Worm (Caenorhabditis elegans) whole organism, young adult: ENCODE data around the gene str-226.
"Not testable (repeated sequence)": the region's sequence is repeated elsewhere in the genome, so short reads cannot be mapped to it uniquely, and the experiment has no call there.

ENCODE experiments used
- B0035.1 ChIP-seq: sonication (generic microtip); optimal IDR thresholded peaks from 2 replicates; lab custom pipeline; 2016; ENCODE audit warnings: missing genetic modification characterization, mild to moderate bottlenecking, missing compliant biosample characterization, missing genotype, missing genetic modification reagents
- B0261.1 ChIP-seq: sonication (generic microtip); optimal IDR thresholded peaks from 2 replicates; lab custom pipeline; 2016; ENCODE audit warnings: mild to moderate bottlenecking, missing genetic modification characterization, moderate library complexity, missing compliant biosample characterization
- D2030.7 ChIP-seq: fragments of 200-800 bp; sonication (Bioruptor generic); IDR thresholded peaks from 2 replicates; pipeline ENCODE4 v1.3.6; 2022; ENCODE audit warnings: missing genetic modification reagents, missing genetic modification characterization, missing compliant biosample characterization
- F55B11.4 ChIP-seq: sonication (generic microtip); optimal IDR thresholded peaks from 2 replicates; lab custom pipeline; 2016; ENCODE audit warnings: missing compliant biosample characterization, missing genetic modification characterization, borderline replicate concordance; ENCODE audit not compliant: insufficient read depth
- F57A8.1 ChIP-seq: fragments of 200-800 bp; sonication (Bioruptor generic); optimal IDR thresholded peaks from 2 replicates; lab custom pipeline; 2018; ENCODE audit warnings: mild to moderate bottlenecking, missing genetic modification characterization, moderate library complexity, missing compliant biosample characterization
- Y53F4B.3 ChIP-seq: fragments of 200-800 bp; sonication (Bioruptor generic); IDR thresholded peaks from 2 replicates; pipeline ENCODE4 v1.3.6; 2022; ENCODE audit warnings: missing genetic modification reagents, missing genetic modification characterization, missing compliant biosample characterization
- Y79H2A.3 ChIP-seq: fragments of 200-800 bp; sonication (Bioruptor generic); conservative IDR thresholded peaks from 2 replicates; pipeline ENCODE4 v1.3.6; 2022; ENCODE audit warnings: missing genetic modification reagents, missing genetic modification characterization, missing compliant biosample characterization
- aptf-2 ChIP-seq: fragments of 200-800 bp; sonication (Bioruptor generic); conservative IDR thresholded peaks from 2 replicates; pipeline ENCODE4 v1.3.6; 2022; ENCODE audit warnings: missing genetic modification reagents, missing genetic modification characterization, missing compliant biosample characterization
- bed-2 ChIP-seq: fragments of 200-800 bp; sonication (Bioruptor generic); IDR thresholded peaks from 2 replicates; pipeline ENCODE4 v1.3.6; 2022; ENCODE audit warnings: missing genetic modification reagents, missing genetic modification characterization, missing compliant biosample characterization
- cebp-1 ChIP-seq, 2 experiments: fragments of 200-800 bp in 1 of 2; sonication (Bioruptor generic) in 1 of 2; sonication (generic microtip) in 1 of 2; IDR thresholded peaks in 1 of 2; optimal IDR thresholded peaks in 1 of 2; 2 replicates each; pipeline versions ENCODE4 v1.3.6 to Lab custom; 2017 to 2022; ENCODE audit warnings: missing compliant biosample characterization in 2 of 2, missing genetic modification characterization in 2 of 2, mild to moderate bottlenecking in 1 of 2, missing genetic modification reagents in 1 of 2, moderate library complexity in 1 of 2
- ceh-58 ChIP-seq: fragments of 200-800 bp; sonication (Bioruptor generic); IDR thresholded peaks from 2 replicates; pipeline ENCODE4 v1.3.6; 2022; ENCODE audit warnings: missing genetic modification characterization, missing compliant biosample characterization
- ceh-79 ChIP-seq: sonication (generic microtip); optimal IDR thresholded peaks from 2 replicates; lab custom pipeline; 2017; ENCODE audit warnings: mild to moderate bottlenecking, missing genetic modification characterization, missing compliant biosample characterization
- die-1 ChIP-seq: sonication (generic microtip); optimal IDR thresholded peaks from 2 replicates; lab custom pipeline; 2016; ENCODE audit warnings: missing genotype, mild to moderate bottlenecking, missing genetic modification characterization, missing compliant biosample characterization
- dox-1 ChIP-seq: fragments of 200-800 bp; sonication (Bioruptor generic); IDR thresholded peaks from 2 replicates; pipeline ENCODE4 v1.3.6; 2022; ENCODE audit warnings: missing genetic modification reagents, missing genetic modification characterization, missing compliant biosample characterization
- efl-1 ChIP-seq: fragments of 150-350 bp; optimal IDR thresholded peaks from 2 replicates; lab custom pipeline; 2014; ENCODE audit warnings: missing biosample characterization, missing genetic modification reagents, missing genetic modification characterization
- egrh-3 ChIP-seq: fragments of 200-800 bp; sonication (Bioruptor generic); IDR thresholded peaks from 2 replicates; pipeline ENCODE4 v1.3.6; 2022; ENCODE audit warnings: missing genetic modification reagents, missing genetic modification characterization, missing compliant biosample characterization
- hsf-1 ChIP-seq: fragments of 200-800 bp; sonication (Bioruptor generic); IDR thresholded peaks from 2 replicates; pipeline ENCODE4 v1.3.6; 2022; ENCODE audit warnings: missing genetic modification reagents, missing genetic modification characterization, missing compliant biosample characterization
- mes-4 ChIP-seq: sonication (generic microtip); optimal IDR thresholded peaks from 2 replicates; lab custom pipeline; 2016; ENCODE audit warnings: missing genotype, missing genetic modification characterization, missing compliant biosample characterization
- nhr-80 ChIP-seq: sonication (generic microtip); optimal IDR thresholded peaks from 2 replicates; lab custom pipeline; 2016; ENCODE audit warnings: missing genetic modification characterization, missing compliant biosample characterization
- nhr-90 ChIP-seq: sonication (generic microtip); optimal IDR thresholded peaks from 2 replicates; lab custom pipeline; 2016; ENCODE audit warnings: missing genotype, mild to moderate bottlenecking, missing genetic modification characterization, missing compliant biosample characterization
- snpc-1.3 ChIP-seq: sonication (generic microtip); optimal IDR thresholded peaks from 2 replicates; lab custom pipeline; 2017; ENCODE audit warnings: missing genetic modification characterization, mild to moderate bottlenecking, missing compliant biosample characterization, antibody characterized with exemption, moderate library complexity, missing genotype, missing genetic modification reagents; ENCODE audit not compliant: insufficient read depth
- zfh-2 ChIP-seq: fragments of 200-800 bp; sonication (Bioruptor generic); conservative IDR thresholded peaks from 2 replicates; pipeline ENCODE4 v1.3.6; 2022; ENCODE audit warnings: missing genetic modification reagents, missing genetic modification characterization, missing compliant biosample characterization
- ztf-3 ChIP-seq: fragments of 200-800 bp; sonication (Bioruptor generic); optimal IDR thresholded peaks from 2 replicates; lab custom pipeline; 2018; ENCODE audit warnings: mild to moderate bottlenecking, missing genetic modification characterization, missing compliant biosample characterization

The str-226 gene

ce11 chrV:3552740-3553469 is 40.4 kb downstream of the str-226 start, which contains the start of gene T24A6.20:
Gene T24A6.20 (plus strand): TSS chrV:3553134.
- TF ChIP-seq Y79H2A.3 (GFP tag; lab: Robert Waterston, UW) (no peak), nhr-80 (tag; lab: Kevin White, UChicago) (peak; percentile 56), F57A8.1 (GFP tag; lab: Kevin White, UChicago) (no peak)

DNA sequence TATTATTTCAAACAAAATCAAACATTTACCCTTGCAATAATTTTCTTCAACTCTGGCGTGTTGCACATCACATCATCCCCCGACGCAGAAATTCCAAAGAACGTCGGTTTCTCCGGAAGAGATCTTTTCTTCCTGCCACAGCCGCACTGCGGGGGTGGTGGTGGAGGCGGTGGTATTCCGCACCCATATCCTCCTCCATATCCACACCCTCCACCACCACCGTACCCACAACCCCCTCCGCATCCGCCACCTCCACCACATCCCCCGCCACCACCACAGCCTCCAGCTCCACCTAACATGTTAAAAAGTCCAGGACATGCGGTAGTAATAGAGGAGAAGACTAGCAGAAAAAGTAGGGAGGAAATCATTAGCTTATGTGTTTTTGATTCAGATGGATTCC is 42.4 kb downstream of the str-226 start, which contains the start of gene grl-29:
TSS of gene grl-29 (minus strand) at position 368 of the 400 bp plus-strand sequence.
- TF ChIP-seq ceh-58 (GFP tag; lab: Robert Waterston, UW) (no peak), zfh-2 (peak; percentile 85), mes-4 (tag; lab: Kevin White, UChicago) (no peak), die-1 (tag; lab: Kevin White, UChicago) (no peak), egrh-3 (GFP tag; lab: Robert Waterston, UW) (peak; percentile 74; the same call in 1 of the 2 replicates), Y79H2A.3 (GFP tag; lab: Robert Waterston, UW) (no peak), bed-2 (GFP tag; lab: Robert Waterston, UW) (no peak), B0035.1 (tag; lab: Kevin White, UChicago) (no peak)
- TF ChIP-seq, all 124 proteins: peak for 2

DNA sequence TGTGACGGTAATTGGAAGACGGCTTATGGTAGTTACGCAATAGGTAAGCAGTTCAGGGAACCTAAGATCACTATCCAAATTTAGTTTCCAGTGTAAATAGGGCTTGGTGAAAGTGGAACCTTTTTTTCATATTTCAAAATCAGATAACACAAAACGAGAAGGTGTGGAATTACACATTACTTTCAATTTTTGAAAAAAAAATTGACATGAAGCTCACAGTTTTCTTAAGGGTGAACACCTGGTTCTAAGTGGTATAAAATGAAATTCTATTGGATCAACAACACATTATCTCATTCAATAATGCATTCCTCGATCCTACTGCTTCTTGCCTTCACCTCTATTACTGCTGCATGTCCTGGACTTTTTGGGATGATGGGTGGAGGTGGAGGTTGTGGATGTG is 43.5 kb downstream of the str-226 start, which contains the start of gene grl-30:
TSS of gene grl-30 (plus strand) at position 301 of the 400 bp plus-strand sequence.
- TF ChIP-seq dox-1 (GFP tag; lab: Robert Waterston, UW) (no peak), ztf-3 (no peak), F55B11.4 (tag; lab: Kevin White, UChicago) (no peak), efl-1 (no peak), B0261.1 (tag; lab: Kevin White, UChicago) (no peak), snpc-1.3 (tag; lab: Kevin White, UChicago) (no peak), D2030.7 (GFP tag; lab: Robert Waterston, UW) (no peak)

DNA sequence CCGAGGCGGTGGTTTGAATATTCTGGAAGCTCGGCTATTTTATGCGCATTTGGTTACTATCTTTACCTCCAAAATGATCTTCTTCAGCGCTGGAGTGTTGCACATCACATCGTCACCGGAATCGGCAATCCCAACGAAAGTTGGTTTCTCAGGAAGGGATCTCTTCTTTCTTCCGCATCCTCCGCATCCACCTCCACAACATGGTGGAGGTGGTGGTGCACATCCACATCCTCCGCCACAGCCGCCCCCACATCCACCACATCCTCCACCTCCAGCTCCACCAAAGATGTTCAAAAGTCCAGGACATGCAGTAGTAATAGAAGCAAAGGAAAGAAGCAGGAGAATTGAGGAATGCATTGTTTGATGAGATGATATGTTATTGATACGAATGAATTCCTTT is 44.9 kb downstream of the str-226 start, which contains the start of gene grl-31:
TSS of gene grl-31 (minus strand) at position 357 of the 400 bp plus-strand sequence.
- TF ChIP-seq zfh-2 (peak; percentile 59), ceh-79 (tag; lab: Kevin White, UChicago) (no peak)

DNA sequence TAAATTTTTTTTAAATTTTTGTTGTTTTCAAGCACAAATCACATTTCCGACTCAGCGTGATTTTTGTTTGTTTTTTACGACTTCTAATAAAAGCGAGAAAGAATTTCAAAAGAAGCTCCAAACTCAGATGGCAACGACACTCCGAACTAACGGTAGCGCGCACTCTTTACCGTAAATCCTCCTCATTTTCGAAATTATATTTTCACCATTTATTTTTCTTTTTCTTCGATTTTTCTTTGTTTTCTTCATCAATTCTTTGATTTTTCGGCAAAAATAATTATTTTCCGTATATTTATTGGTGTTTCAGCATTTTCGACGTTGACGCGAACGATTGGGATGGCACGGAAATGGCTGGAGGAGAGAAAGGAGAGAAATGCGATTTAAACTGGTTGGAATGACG is 46.3 kb downstream of the str-226 start, which contains the start of gene T24A6.1:
TSS of gene T24A6.1 (plus strand) at position 301 of the 400 bp plus-strand sequence.
- not testable (repeated sequence) for TF ChIP-seq Y53F4B.3, Y79H2A.3, aptf-2 (GFP tag; lab: Robert Waterston, UW)

DNA sequence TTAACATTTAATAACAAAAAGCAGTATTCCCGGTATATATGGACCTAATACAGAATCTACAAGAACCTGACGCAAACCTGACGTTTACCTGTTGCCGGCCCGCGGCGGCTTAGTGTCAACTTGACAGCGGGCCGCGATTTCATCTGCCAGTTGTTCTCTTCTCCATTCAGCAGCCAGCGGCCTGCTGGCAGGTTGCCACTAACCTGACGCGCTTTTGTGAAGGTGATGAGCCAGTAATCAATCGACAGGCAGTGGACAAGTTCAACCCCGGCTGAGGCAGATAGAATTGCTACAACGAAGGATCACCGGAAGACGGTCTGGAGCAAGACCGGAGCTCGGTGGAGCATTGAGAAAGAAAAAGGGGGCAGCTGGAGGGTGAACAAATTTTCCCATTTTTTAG is 47.2 kb downstream of the str-226 start:
- TF ChIP-seq hsf-1: peak; percentile 52; the same call in 1 of the 2 replicates
- TF ChIP-seq, all 124 proteins: peak for 1; not testable (repeated sequence) for 123

- not testable (repeated sequence) for TF ChIP-seq F57A8.1 (GFP tag; lab: Kevin White, UChicago); nhr-90 (tag; lab: Kevin White, UChicago); cebp-1 (GFP tag; IDR thresholded peaks at IDR 0.05; lab: Robert Waterston, UW); cebp-1 (tag; optimal IDR thresholded peaks at IDR 0.05; lab: Kevin White, UChicago)
- TF ChIP-seq, all 124 proteins: peak for 0; not testable (repeated sequence) for 124
Observed at ce11 chrV:3562824-3563223, 50.3 kb downstream of the str-226 start, which contains the start of gene T24A6.16. Gene T24A6.16 (minus strand): TSS chrV:3562924.
